Worm (Caenorhabditis elegans) whole organism, early embryonic: ENCODE results near the gene slc-25A29.

Experiments used
- B0310.2 ChIP-seq: sonication (generic microtip); optimal IDR thresholded peaks from 2 replicates; lab custom pipeline; 2016; ENCODE audit warnings: mild to moderate bottlenecking, missing genetic modification characterization, missing compliant biosample characterization
- F13C5.2 ChIP-seq: sonication (generic microtip); optimal IDR thresholded peaks from 2 replicates; lab custom pipeline; 2017; ENCODE audit warnings: mild to moderate bottlenecking, missing genetic modification characterization, inconsistent platforms, missing compliant biosample characterization
- aly-1 ChIP-seq: sonication (generic microtip); optimal IDR thresholded peaks from 2 replicates; lab custom pipeline; 2016; ENCODE audit warnings: missing genetic modification characterization, missing compliant biosample characterization
- ama-1 ChIP-seq: fragments of 150-350 bp; optimal IDR thresholded peaks from 2 replicates; lab custom pipeline; 2014
- ceh-13 ChIP-seq: fragments of 200-800 bp; sonication (Bioruptor generic); optimal IDR thresholded peaks from 2 replicates; lab custom pipeline; 2018; ENCODE audit warnings: mild to moderate bottlenecking, missing genetic modification characterization, missing compliant biosample characterization
- ceh-36 ChIP-seq: sonication (generic microtip); optimal IDR thresholded peaks from 2 replicates; lab custom pipeline; 2016; ENCODE audit warnings: missing genetic modification characterization, inconsistent platforms, missing compliant biosample characterization
- ets-7 ChIP-seq: sonication (generic microtip); optimal IDR thresholded peaks from 2 replicates; lab custom pipeline; 2016; ENCODE audit warnings: missing genotype, missing genetic modification characterization, missing compliant biosample characterization
- flt-1 ChIP-seq: fragments of 200-800 bp; sonication (Bioruptor generic); IDR thresholded peaks from 2 replicates; pipeline ENCODE4 v1.3.6; 2022; ENCODE audit warnings: missing genetic modification characterization, missing compliant biosample characterization
- hmbx-1 ChIP-seq: sonication (generic microtip); optimal IDR thresholded peaks from 2 replicates; lab custom pipeline; 2016; ENCODE audit warnings: mild to moderate bottlenecking, missing genetic modification characterization, missing compliant biosample characterization
- hmg-4 ChIP-seq: fragments of 200-800 bp; sonication (Bioruptor generic); optimal IDR thresholded peaks from 2 replicates; lab custom pipeline; 2018; ENCODE audit warnings: mild to moderate bottlenecking, missing genetic modification characterization, missing compliant biosample characterization
- hnd-1 ChIP-seq: sonication (generic microtip); optimal IDR thresholded peaks from 2 replicates; lab custom pipeline; 2016; ENCODE audit warnings: missing genetic modification characterization, missing compliant biosample characterization
- pes-1 ChIP-seq: fragments of 200-800 bp; sonication (Bioruptor generic); IDR thresholded peaks from 2 replicates; pipeline ENCODE4 v1.3.6; 2022; ENCODE audit warnings: missing genetic modification reagents, missing genetic modification characterization, missing compliant biosample characterization
- scrt-1 ChIP-seq: fragments of 200-800 bp; sonication (Bioruptor generic); IDR thresholded peaks from 2 replicates; pipeline ENCODE4 v1.3.6; 2022; ENCODE audit warnings: missing genetic modification characterization, missing compliant biosample characterization
- sea-1 ChIP-seq: fragments of 200-800 bp; sonication (Bioruptor generic); conservative IDR thresholded peaks from 2 replicates; pipeline ENCODE4 v1.3.6; 2022; ENCODE audit warnings: missing genetic modification characterization, missing compliant biosample characterization
- tbx-11 ChIP-seq: fragments of 200-800 bp; sonication (Bioruptor generic); IDR thresholded peaks from 2 replicates; pipeline ENCODE4 v1.3.6; 2022; ENCODE audit warnings: missing genetic modification characterization, missing compliant biosample characterization
- tbx-37 ChIP-seq: fragments of 200-800 bp; sonication (Bioruptor generic); conservative IDR thresholded peaks from 2 replicates; pipeline ENCODE4 v1.3.6; 2022; ENCODE audit warnings: missing genetic modification reagents, missing genetic modification characterization, missing compliant biosample characterization
- tra-4 ChIP-seq: sonication (generic microtip); optimal IDR thresholded peaks from 2 replicates; lab custom pipeline; 2017; ENCODE audit warnings: missing genetic modification characterization, missing compliant biosample characterization

Gene slc-25A29

DNA sequence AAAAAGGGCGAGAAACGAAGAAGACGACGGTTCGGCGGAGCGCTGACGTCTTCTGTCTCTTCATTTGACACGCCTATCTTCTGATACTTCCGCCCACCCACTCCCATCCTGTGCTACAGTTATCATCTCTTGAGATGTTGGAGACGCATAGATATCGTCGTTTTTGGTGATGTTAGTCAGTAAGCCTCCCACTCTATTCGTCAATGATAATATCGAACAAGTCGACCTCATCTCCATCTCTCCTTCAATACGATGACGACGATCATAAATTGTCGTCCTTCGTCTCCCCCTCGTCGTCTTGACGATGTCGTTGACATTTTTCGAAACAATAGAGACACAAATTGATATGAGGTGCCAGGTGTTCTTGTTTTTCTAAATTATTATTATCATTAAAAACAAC is at the start of gene slc-25A29:
TSS of gene slc-25A29 (minus strand) at position 45 of the 400 bp plus-strand sequence.
- no peak for TF ChIP-seq tra-4 (tag; lab: Kevin White, UChicago)

DNA sequence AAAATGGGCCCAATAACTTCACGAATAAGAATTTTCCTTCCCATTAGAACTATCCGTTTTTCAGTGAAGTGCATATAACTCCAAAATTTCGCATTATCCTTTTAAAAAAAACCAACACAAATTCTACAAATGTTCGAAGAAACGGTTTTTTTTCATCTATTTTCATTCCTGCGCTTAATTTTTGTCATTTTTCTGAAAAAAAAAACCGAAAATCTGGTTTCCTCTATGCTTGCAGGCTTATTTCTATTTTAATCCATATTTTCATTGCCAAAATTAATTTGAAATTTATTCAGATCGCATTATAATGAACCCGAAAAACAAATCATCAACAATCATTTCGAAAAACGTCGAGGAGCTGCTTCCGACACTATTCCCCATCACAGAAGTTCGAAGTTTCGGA is 40.7 kb upstream of the slc-25A29 start, which contains the start of gene set-5:
TSS of gene set-5 (plus strand) at position 301 of the 400 bp plus-strand sequence.
- TF ChIP-seq hnd-1 (tag; lab: Kevin White, UChicago): no peak
- no peak for TF ChIP-seq aly-1 (tag; lab: Kevin White, UChicago)
- no peak for TF ChIP-seq sea-1 (GFP tag; lab: Robert Waterston, UW)
- no peak for TF ChIP-seq ets-7 (tag; lab: Kevin White, UChicago)
- no peak for TF ChIP-seq pes-1
- no peak for TF ChIP-seq scrt-1

DNA sequence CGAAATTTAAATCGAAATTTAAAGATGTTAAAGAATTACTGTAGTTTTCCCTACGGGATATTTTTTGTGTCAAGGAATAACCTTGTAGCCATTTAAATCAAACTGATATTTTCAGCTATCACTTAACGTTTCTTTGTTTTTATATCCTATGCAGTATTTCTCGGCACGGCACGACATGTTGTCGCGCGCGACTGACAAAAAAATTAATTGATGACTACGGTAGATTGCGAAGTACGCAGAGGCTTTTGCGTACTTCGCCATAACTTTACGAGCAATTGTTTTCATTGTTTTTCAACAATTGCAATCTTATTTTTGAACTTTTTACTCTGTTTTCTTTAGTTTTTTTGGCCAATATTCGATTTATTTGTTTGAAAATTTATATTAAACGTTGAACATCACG is 40.0 kb upstream of the slc-25A29 start:
- TF ChIP-seq hnd-1 (tag; lab: Kevin White, UChicago) (no peak), hmg-4 (GFP tag; lab: Kevin White, UChicago) (no peak), pes-1 (no peak), ceh-36 (tag; lab: Kevin White, UChicago) (no peak), scrt-1 (no peak), tbx-11 (no peak), hmbx-1 (no peak), ama-1 (lab: Kevin White, UChicago) (no peak), B0310.2 (no peak), ceh-13 (GFP tag; lab: Kevin White, UChicago) (no peak), ets-7 (tag; lab: Kevin White, UChicago) (no peak), F13C5.2 (tag; lab: Kevin White, UChicago) (no peak), aly-1 (tag; lab: Kevin White, UChicago) (no peak)

DNA sequence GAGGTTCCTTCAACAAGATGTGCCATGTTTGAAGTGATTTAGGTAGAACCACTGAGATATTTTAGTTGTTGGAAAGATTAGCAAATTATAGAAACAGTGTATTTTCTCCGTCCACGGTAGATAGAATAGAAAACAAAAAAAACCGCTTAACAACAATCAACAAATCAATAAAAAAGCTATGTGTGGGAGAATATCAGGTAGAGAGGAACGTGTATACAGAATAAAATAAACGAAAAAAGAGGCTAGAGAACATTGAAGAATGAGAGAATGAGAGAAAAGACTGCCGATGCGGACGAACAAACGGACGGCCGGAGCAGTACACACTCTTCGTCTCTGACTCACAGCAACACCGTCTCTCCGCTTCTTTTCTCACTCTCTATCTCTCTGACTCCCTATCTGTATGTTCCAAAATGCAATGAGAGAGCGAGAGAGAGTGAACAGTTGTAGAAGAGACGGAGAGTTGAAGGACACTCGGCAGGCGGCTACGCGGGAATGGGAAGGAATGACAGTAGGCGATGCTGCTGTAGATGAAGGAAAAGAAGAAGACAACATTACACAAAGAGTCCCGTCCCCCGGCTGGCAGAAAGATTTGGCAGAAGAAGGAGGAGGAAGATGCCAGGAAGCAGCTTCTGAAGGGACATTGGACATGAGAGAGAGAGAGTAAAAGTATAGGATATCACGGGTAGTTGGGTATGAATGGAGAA is 38.8 kb upstream of the slc-25A29 start, which contains the start of gene unc-112:
TSS of gene unc-112 (minus strand) at position 51 of the 704 bp plus-strand sequence.
- TF ChIP-seq tra-4 (tag; lab: Kevin White, UChicago): no peak
- TF ChIP-seq ama-1 (lab: Kevin White, UChicago): no peak
- TF ChIP-seq hmbx-1: no peak
- TF ChIP-seq F13C5.2 (tag; lab: Kevin White, UChicago): peak; percentile 79
- no peak for TF ChIP-seq hnd-1 (tag; lab: Kevin White, UChicago)
- no peak; the same call in 1 of the 2 replicates for TF ChIP-seq pes-1
- TF ChIP-seq flt-1 (GFP tag; lab: Robert Waterston, UW): no peak
- TF ChIP-seq sea-1 (GFP tag; lab: Robert Waterston, UW): no peak
- no peak for TF ChIP-seq scrt-1
- peak; percentile 45 for TF ChIP-seq ets-7 (tag; lab: Kevin White, UChicago)
- TF ChIP-seq ceh-13 (GFP tag; lab: Kevin White, UChicago): no peak
- peak; percentile 87 for TF ChIP-seq aly-1 (tag; lab: Kevin White, UChicago)
- TF ChIP-seq hmg-4 (GFP tag; lab: Kevin White, UChicago): peak; percentile 91
- no peak for TF ChIP-seq ceh-36 (tag; lab: Kevin White, UChicago)
- no peak for TF ChIP-seq B0310.2
- 0 out of 2 replicates have a peak, but pooled peaks have one; percentile 12 for TF ChIP-seq tbx-11
- 0 out of 2 replicates have a peak, but pooled peaks have one; percentile 4 for TF ChIP-seq tbx-37 (GFP tag; lab: Robert Waterston, UW)

DNA sequence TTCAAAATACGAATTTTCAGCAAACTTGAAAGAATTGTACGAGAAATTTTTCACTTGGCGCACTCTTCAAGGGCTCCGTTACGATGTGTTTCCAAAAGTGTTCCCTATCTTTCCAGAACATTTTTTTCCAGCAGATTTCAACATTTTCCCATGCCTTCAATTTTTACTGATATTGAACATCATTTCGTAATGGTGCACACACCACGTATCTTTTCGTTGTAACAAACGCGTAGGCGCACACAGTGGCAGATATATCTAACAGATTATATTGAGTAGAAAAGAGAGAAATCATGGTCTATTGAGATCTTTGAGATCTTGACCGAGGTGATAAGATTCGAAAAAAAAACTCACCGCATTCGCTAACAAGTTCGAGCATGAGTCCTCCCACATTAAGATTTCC is 37.7 kb upstream of the slc-25A29 start:
- no peak for TF ChIP-seq scrt-1
- TF ChIP-seq B0310.2: no peak
- TF ChIP-seq ceh-36 (tag; lab: Kevin White, UChicago): no peak
- TF ChIP-seq F13C5.2 (tag; lab: Kevin White, UChicago): no peak
- TF ChIP-seq sea-1 (GFP tag; lab: Robert Waterston, UW): no peak
- TF ChIP-seq tbx-37 (GFP tag; lab: Robert Waterston, UW): no peak
- no peak for TF ChIP-seq ama-1 (lab: Kevin White, UChicago)
- TF ChIP-seq flt-1 (GFP tag; lab: Robert Waterston, UW): no peak
- no peak for TF ChIP-seq hnd-1 (tag; lab: Kevin White, UChicago)
- TF ChIP-seq aly-1 (tag; lab: Kevin White, UChicago): no peak
- TF ChIP-seq ets-7 (tag; lab: Kevin White, UChicago): no peak

DNA sequence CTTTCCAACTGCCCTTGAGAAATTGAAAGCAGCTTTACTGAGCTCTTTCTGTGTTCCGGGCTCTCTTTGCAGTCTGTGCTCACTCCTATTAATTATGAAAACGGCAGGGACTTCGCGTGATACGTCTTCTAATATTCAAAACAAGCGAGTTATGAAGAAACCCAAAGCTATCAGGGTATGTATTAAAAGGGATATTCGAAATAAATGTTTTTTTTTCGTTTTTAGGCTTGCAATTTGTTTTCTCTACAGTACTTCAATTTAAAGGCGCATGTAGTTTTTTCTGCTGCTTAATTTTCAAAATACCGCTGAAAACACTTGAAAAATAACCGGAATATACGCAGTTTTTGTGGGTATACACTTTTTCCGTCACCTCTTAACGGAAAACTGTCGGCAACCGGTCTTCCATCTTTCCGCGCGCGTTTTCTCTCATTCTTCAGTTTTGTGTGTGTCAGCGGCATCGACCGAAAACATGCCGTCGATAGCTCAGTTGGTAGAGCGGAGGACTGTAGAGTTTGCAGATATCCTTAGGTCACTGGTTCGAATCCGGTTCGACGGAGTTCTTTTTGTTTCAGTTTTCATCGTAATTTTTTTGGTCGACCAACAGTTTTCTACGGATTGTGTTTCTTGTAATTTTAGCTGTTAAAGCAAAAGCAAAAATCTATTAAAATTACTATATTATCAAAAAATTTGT is 31.2 kb upstream of the slc-25A29 start, which contains the start of gene gasr-8:
TSS of gene gasr-8 (plus strand) at position 51 of the 691 bp plus-strand sequence.
- TF ChIP-seq aly-1 (tag; lab: Kevin White, UChicago) (peak; percentile 57), hnd-1 (tag; lab: Kevin White, UChicago) (peak; percentile 32), tbx-11 (peak; percentile 73; the same call in 1 of the 2 replicates), sea-1 (GFP tag; lab: Robert Waterston, UW) (peak; percentile 79), pes-1 (peak; percentile 84), ets-7 (tag; lab: Kevin White, UChicago) (no peak), B0310.2 (peak; percentile 43), ceh-36 (tag; lab: Kevin White, UChicago) (no peak), ceh-13 (GFP tag; lab: Kevin White, UChicago) (peak; percentile 58), flt-1 (GFP tag; lab: Robert Waterston, UW) (peak; percentile 84), tbx-37 (GFP tag; lab: Robert Waterston, UW) (peak; percentile 64), hmg-4 (GFP tag; lab: Kevin White, UChicago) (peak; percentile 26), F13C5.2 (tag; lab: Kevin White, UChicago) (no peak), ama-1 (lab: Kevin White, UChicago) (no peak), scrt-1 (0 out of 2 replicates have a peak, but pooled peaks have one; percentile 72), hmbx-1 (no peak), tra-4 (tag; lab: Kevin White, UChicago) (peak; percentile 40)
